Worm (Caenorhabditis elegans) whole organism, L1 larva: ENCODE measurements around the gene T01C8.2.

Experiments
- C16A3.4 ChIP-seq: fragments of 150-350 bp; optimal IDR thresholded peaks from 2 replicates; lab custom pipeline; 2014; ENCODE audit warnings: missing biosample characterization, missing genetic modification characterization
- F16B12.6 ChIP-seq: fragments of 150-350 bp; optimal IDR thresholded peaks from 2 replicates; lab custom pipeline; 2014; ENCODE audit warnings: missing biosample characterization, missing genetic modification characterization
- Y116A8C.19 ChIP-seq: sonication (generic microtip); optimal IDR thresholded peaks from 2 replicates; lab custom pipeline; 2016; ENCODE audit warnings: missing compliant biosample characterization, missing genetic modification characterization, borderline replicate concordance
- aly-2 ChIP-seq: fragments of 150-350 bp; optimal IDR thresholded peaks from 2 replicates; lab custom pipeline; 2014; ENCODE audit warnings: missing biosample characterization, missing genetic modification characterization
- blmp-1 ChIP-seq: fragments of 150-350 bp; optimal IDR thresholded peaks from 2 replicates; lab custom pipeline; 2014; ENCODE audit warnings: missing biosample characterization, missing genetic modification characterization
- ceh-63 ChIP-seq: fragments of 200-800 bp; sonication (Bioruptor generic); optimal IDR thresholded peaks from 2 replicates; lab custom pipeline; 2018; ENCODE audit warnings: mild to moderate bottlenecking, missing genetic modification characterization, missing compliant biosample characterization
- ceh-82 ChIP-seq, 3 experiments: fragments of 150-350 bp in 1 of 3; sonication (generic microtip) in 2 of 3; optimal IDR thresholded peaks; 2 replicates each; lab custom pipeline; 2014 to 2017; ENCODE audit warnings: missing biosample characterization in 3 of 3, missing genetic modification characterization in 3 of 3
- ceh-88 ChIP-seq: fragments of 200-800 bp; sonication (Bioruptor generic); IDR thresholded peaks from 2 replicates; pipeline ENCODE4 v1.3.6; 2022; ENCODE audit warnings: missing genetic modification characterization, missing compliant biosample characterization
- ces-1 ChIP-seq: fragments of 150-350 bp; optimal IDR thresholded peaks from 2 replicates; lab custom pipeline; 2014; ENCODE audit warnings: missing biosample characterization, missing genetic modification reagents, missing genetic modification characterization
- dsc-1 ChIP-seq: sonication (generic microtip); optimal IDR thresholded peaks from 2 replicates; lab custom pipeline; 2016; ENCODE audit warnings: mild to moderate bottlenecking, missing genetic modification characterization, missing compliant biosample characterization
- efl-1 ChIP-seq, 4 experiments: fragments of 150-350 bp; optimal IDR thresholded peaks in 3 of 4; peaks in 1 of 4; 1 replicate in 1 of 4; 2 replicates in 3 of 4; lab custom pipeline; 2014; ENCODE audit warnings: missing biosample characterization in 2 of 4, missing genetic modification characterization in 2 of 4, missing genetic modification reagents in 2 of 4
- efl-3 ChIP-seq: fragments of 200-800 bp; sonication (Bioruptor generic); optimal IDR thresholded peaks from 2 replicates; lab custom pipeline; 2018; ENCODE audit warnings: mild to moderate bottlenecking, missing genetic modification characterization, missing compliant biosample characterization
- elt-2 ChIP-seq: sonication (generic microtip); optimal IDR thresholded peaks from 2 replicates; lab custom pipeline; 2016; ENCODE audit warnings: missing genetic modification characterization, mild to moderate bottlenecking, inconsistent platforms, missing compliant biosample characterization, missing genetic modification reagents
- elt-3 ChIP-seq, 6 experiments: fragments of 150-350 bp in 1 of 6; sonication (generic microtip); optimal IDR thresholded peaks; 2 replicates each; lab custom pipeline; 2017 to 2018; ENCODE audit warnings: missing biosample characterization in 6 of 6, missing genetic modification characterization in 6 of 6, inconsistent platforms in 1 of 6
- fkh-4 ChIP-seq: sonication (generic microtip); optimal IDR thresholded peaks from 2 replicates; lab custom pipeline; 2016; ENCODE audit warnings: missing compliant biosample characterization, missing genetic modification characterization, borderline replicate concordance
- hlh-17 ChIP-seq: fragments of 200-800 bp; sonication (Bioruptor generic); optimal IDR thresholded peaks from 2 replicates; lab custom pipeline; 2018; ENCODE audit warnings: missing genetic modification characterization, mild to moderate bottlenecking, missing compliant biosample characterization, moderate library complexity, borderline replicate concordance
- hpl-2 ChIP-seq: fragments of 150-350 bp; optimal IDR thresholded peaks from 2 replicates; lab custom pipeline; 2014; ENCODE audit warnings: missing biosample characterization, missing genetic modification reagents, missing genetic modification characterization
- isw-1 ChIP-seq: fragments of 200-800 bp; sonication (Bioruptor generic); IDR thresholded peaks from 2 replicates; pipeline ENCODE4 v1.3.6; 2022; ENCODE audit warnings: missing genetic modification characterization, missing compliant biosample characterization
- jun-1 ChIP-seq: fragments of 150-350 bp; optimal IDR thresholded peaks from 2 replicates; lab custom pipeline; 2014; ENCODE audit warnings: missing biosample characterization, missing genetic modification reagents, missing genetic modification characterization
- lin-14 ChIP-seq: fragments of 200-800 bp; sonication (Bioruptor generic); optimal IDR thresholded peaks from 2 replicates; lab custom pipeline; 2018; ENCODE audit warnings: mild to moderate bottlenecking, missing genetic modification characterization, moderate library complexity, missing compliant biosample characterization
- lin-35 ChIP-seq, 2 experiments: fragments of 150-350 bp; optimal IDR thresholded peaks; 2 replicates each; lab custom pipeline; 2014; ENCODE audit warnings: missing biosample characterization in 2 of 2, missing genetic modification characterization in 2 of 2, missing genetic modification reagents in 2 of 2
- lir-3 ChIP-seq: sonication (generic microtip); optimal IDR thresholded peaks from 2 replicates; lab custom pipeline; 2016; ENCODE audit warnings: mild to moderate bottlenecking, missing genetic modification characterization, moderate library complexity, missing compliant biosample characterization; ENCODE audit not compliant: poor library complexity
- lsy-2 ChIP-seq, 2 experiments: fragments of 150-350 bp; optimal IDR thresholded peaks; 2 replicates each; lab custom pipeline; 2014; ENCODE audit warnings: missing biosample characterization in 2 of 2, missing genetic modification characterization in 2 of 2
- mdl-1 ChIP-seq, 2 experiments: fragments of 150-350 bp; optimal IDR thresholded peaks; 2 replicates each; lab custom pipeline; 2014 to 2017; ENCODE audit warnings: missing biosample characterization in 2 of 2, missing genetic modification characterization in 2 of 2, inconsistent platforms in 1 of 2
- mep-1 ChIP-seq: fragments of 150-350 bp; optimal IDR thresholded peaks from 2 replicates; lab custom pipeline; 2014; ENCODE audit warnings: missing biosample characterization, missing genetic modification characterization
- nhr-11 ChIP-seq: fragments of 150-350 bp; optimal IDR thresholded peaks from 2 replicates; lab custom pipeline; 2014; ENCODE audit warnings: missing biosample characterization, missing genetic modification characterization
- nhr-12 ChIP-seq: sonication (generic microtip); optimal IDR thresholded peaks from 2 replicates; lab custom pipeline; 2017; ENCODE audit warnings: missing biosample characterization, missing genetic modification characterization
- nhr-19 ChIP-seq: fragments of 200-800 bp; sonication (Bioruptor generic); conservative IDR thresholded peaks from 2 replicates; pipeline ENCODE4 v1.3.6; 2022; ENCODE audit warnings: missing genetic modification characterization, missing compliant biosample characterization
- nhr-20 ChIP-seq: sonication (generic microtip); optimal IDR thresholded peaks from 2 replicates; lab custom pipeline; 2016; ENCODE audit warnings: mild to moderate bottlenecking, missing genetic modification characterization, missing compliant biosample characterization
- nhr-237 ChIP-seq: fragments of 150-350 bp; optimal IDR thresholded peaks from 2 replicates; lab custom pipeline; 2014; ENCODE audit warnings: missing biosample characterization, missing genetic modification characterization
- nhr-47 ChIP-seq: sonication (generic microtip); optimal IDR thresholded peaks from 2 replicates; lab custom pipeline; 2016; ENCODE audit warnings: mild to moderate bottlenecking, missing genetic modification characterization, moderate library complexity, missing compliant biosample characterization
- nhr-71 ChIP-seq: sonication (generic microtip); optimal IDR thresholded peaks from 2 replicates; lab custom pipeline; 2016; ENCODE audit warnings: mild to moderate bottlenecking, missing genetic modification characterization, moderate library complexity, missing compliant biosample characterization
- nhr-77 ChIP-seq: fragments of 150-350 bp; optimal IDR thresholded peaks from 2 replicates; lab custom pipeline; 2014; ENCODE audit warnings: missing biosample characterization, missing genetic modification characterization
- nhr-84 ChIP-seq: sonication (generic microtip); optimal IDR thresholded peaks from 2 replicates; lab custom pipeline; 2017; ENCODE audit warnings: missing biosample characterization, missing genetic modification characterization
- nhr-90 ChIP-seq: sonication (generic microtip); optimal IDR thresholded peaks from 2 replicates; lab custom pipeline; 2016; ENCODE audit warnings: mild to moderate bottlenecking, missing genetic modification characterization, missing compliant biosample characterization; ENCODE audit not compliant: poor library complexity
- rnt-1 ChIP-seq: sonication (generic microtip); optimal IDR thresholded peaks from 2 replicates; lab custom pipeline; 2016; ENCODE audit warnings: mild to moderate bottlenecking, missing genetic modification characterization, moderate library complexity, missing compliant biosample characterization
- snpc-4 ChIP-seq: fragments of 150-350 bp; optimal IDR thresholded peaks from 2 replicates; lab custom pipeline; 2014; ENCODE audit warnings: missing biosample characterization, missing genetic modification characterization
- snu-23 ChIP-seq: sonication (generic microtip); optimal IDR thresholded peaks from 2 replicates; lab custom pipeline; 2016; ENCODE audit warnings: missing genetic modification characterization, missing compliant biosample characterization
- sup-37 ChIP-seq: fragments of 200-800 bp; sonication (Bioruptor generic); optimal IDR thresholded peaks from 2 replicates; lab custom pipeline; 2018; ENCODE audit warnings: mild to moderate bottlenecking, missing genetic modification characterization, missing compliant biosample characterization
- swsn-7 ChIP-seq: sonication (generic microtip); optimal IDR thresholded peaks from 2 replicates; lab custom pipeline; 2016; ENCODE audit warnings: missing genetic modification characterization, missing compliant biosample characterization
- unc-86 ChIP-seq: sonication (generic microtip); optimal IDR thresholded peaks from 2 replicates; lab custom pipeline; 2016; ENCODE audit warnings: missing genetic modification characterization, missing compliant biosample characterization
- unc-98 ChIP-seq: fragments of 200-800 bp; sonication (Bioruptor generic); IDR thresholded peaks from 2 replicates; pipeline ENCODE4 v1.3.6; 2022; ENCODE audit warnings: missing genetic modification characterization, missing compliant biosample characterization
- xbp-1 ChIP-seq: sonication (generic microtip); optimal IDR thresholded peaks from 2 replicates; lab custom pipeline; 2016; ENCODE audit warnings: missing genetic modification characterization, missing compliant biosample characterization
- zag-1 ChIP-seq: fragments of 150-350 bp; optimal IDR thresholded peaks from 2 replicates; lab custom pipeline; 2014; ENCODE audit warnings: missing biosample characterization, missing genetic modification characterization
- zip-4 ChIP-seq: fragments of 200-800 bp; sonication (Bioruptor generic); optimal IDR thresholded peaks from 2 replicates; lab custom pipeline; 2018; ENCODE audit warnings: mild to moderate bottlenecking, missing genetic modification characterization, moderate library complexity, missing compliant biosample characterization
- ztf-11 ChIP-seq, 2 experiments: sonication (generic microtip); optimal IDR thresholded peaks; 2 replicates each; lab custom pipeline; 2016 to 2017; ENCODE audit warnings: missing genetic modification characterization in 2 of 2, missing biosample characterization in 1 of 2, missing compliant biosample characterization in 1 of 2

Gene T01C8.2

DNA sequence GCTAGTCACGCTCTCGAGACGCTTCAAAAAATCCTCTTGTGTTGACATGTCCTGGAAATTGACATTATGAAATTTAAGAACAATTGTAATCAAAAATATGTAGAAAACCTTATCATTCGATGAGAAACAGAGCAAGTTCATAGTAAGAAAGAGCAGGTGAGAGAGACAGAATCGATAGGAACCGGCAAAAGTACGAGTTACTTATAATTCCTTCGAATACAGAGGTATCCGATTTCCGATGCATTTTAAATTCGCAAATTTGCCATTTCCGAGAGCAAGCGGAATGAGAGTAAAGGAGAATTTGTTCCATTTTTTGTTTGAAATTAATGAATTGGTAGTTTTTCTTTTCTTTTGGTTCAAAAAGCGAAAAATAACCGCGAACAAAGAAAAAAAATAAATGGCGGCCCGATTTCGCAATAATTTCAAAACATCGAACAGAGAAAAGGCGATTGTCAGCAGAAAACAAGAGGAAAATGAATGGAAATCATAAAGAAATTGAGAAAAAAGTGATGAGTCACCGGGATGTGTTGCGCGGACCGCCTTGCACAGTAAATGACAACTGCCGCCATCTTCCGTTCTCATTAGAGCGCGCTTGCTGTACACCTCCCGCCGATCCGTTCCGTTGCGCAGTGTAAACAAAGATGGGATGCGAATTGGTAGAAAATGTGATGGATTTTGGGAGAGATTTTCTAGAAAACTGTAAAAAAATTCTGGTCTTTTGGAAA, 27.5 kb downstream of the T01C8.2 start, which contains the start of gene cas-1 (continued):
- peak; percentile 13 for TF ChIP-seq jun-1 (tag; lab: Kevin White, UChicago)
- peak; percentile 30 for TF ChIP-seq blmp-1 (tag; lab: Kevin White, UChicago)

DNA sequence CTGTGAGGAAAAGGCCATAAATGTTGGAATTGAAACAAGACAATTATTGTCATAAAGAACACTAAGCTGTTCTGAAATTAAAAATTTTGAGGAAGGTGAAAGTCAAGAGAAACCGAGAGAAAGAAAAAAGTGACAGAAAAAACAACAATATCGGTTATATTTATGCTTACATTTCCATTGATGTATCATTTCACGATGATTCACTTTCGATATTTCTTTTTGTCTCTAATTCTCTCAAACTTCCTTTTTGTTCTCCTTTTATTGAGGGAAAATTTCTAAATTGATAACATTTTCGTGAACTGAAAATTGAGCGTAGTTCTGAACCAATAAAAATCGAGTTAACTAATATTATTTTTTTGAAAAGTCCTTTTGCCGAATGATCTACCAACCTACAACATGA, 28.7 kb downstream of the T01C8.2 start:
- TF ChIP-seq blmp-1 (tag; lab: Kevin White, UChicago) (peak; percentile 3), nhr-11 (tag; lab: Kevin White, UChicago) (no peak), lin-14 (GFP tag; lab: Kevin White, UChicago) (peak; percentile 23), ceh-88 (GFP tag; lab: Robert Waterston, UW) (no peak), ztf-11 (tag; optimal IDR thresholded peaks at IDR 0.05; lab: Kevin White, UChicago) (no peak)
- TF ChIP-seq, all 84 proteins: peak for 2

DNA sequence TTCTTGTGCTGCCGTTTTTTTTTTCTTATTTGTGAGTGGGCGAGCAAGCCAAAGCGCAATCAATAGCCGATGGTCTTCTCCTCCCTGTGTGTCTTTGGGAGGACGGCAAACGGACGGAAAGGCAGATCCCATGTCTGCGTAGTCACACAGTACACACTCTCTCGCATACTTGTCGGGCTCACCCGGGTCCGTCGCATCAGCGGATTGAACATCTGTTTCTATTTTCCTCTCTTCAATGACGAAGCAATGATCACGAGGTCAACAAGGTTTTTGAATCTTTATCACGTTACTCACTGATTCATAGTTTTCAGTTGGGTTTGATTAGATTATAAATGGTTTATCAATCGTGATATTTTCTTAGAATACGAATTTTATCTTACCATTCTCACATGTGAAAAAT, 29.3 kb downstream of the T01C8.2 start:
- TF ChIP-seq Y116A8C.19 (tag; lab: Kevin White, UChicago) = no peak
- peak; percentile 17 for TF ChIP-seq xbp-1 (tag; lab: Kevin White, UChicago)
- TF ChIP-seq nhr-71 (tag; lab: Kevin White, UChicago) = peak; percentile 82
- no peak for TF ChIP-seq elt-2
- TF ChIP-seq efl-1 (optimal IDR thresholded peaks at IDR 0.05; lab: Kevin White, UChicago) = no peak
- TF ChIP-seq efl-1 (GFP tag; optimal IDR thresholded peaks at IDR 0.05 in 1 of 2; lab: Kevin White, UChicago) = no peak
- TF ChIP-seq ceh-63 (GFP tag; lab: Kevin White, UChicago) = no peak
- TF ChIP-seq nhr-84 (tag; lab: Kevin White, UChicago) = no peak
- peak in 1 of 2 experiments; percentile 20 for TF ChIP-seq lin-35 (GFP tag; optimal IDR thresholded peaks at IDR 0.05; lab: Kevin White, UChicago)
- TF ChIP-seq nhr-12 (tag; lab: Kevin White, UChicago) = no peak
- TF ChIP-seq swsn-7 (tag; lab: Kevin White, UChicago) = peak; percentile 3
- TF ChIP-seq snpc-4 (tag; lab: Kevin White, UChicago) = no peak
- no peak for TF ChIP-seq isw-1
- TF ChIP-seq ces-1 = no peak
- no peak for TF ChIP-seq nhr-77 (tag; lab: Kevin White, UChicago)
- TF ChIP-seq mep-1 (tag; lab: Kevin White, UChicago) = peak; percentile 42
- no peak for TF ChIP-seq F16B12.6 (tag; lab: Kevin White, UChicago)
- peak; percentile 95 for TF ChIP-seq dsc-1 (tag; lab: Kevin White, UChicago)
- no peak for TF ChIP-seq zag-1
- peak; percentile 60 for TF ChIP-seq nhr-19 (GFP tag; lab: Robert Waterston, UW)
- TF ChIP-seq lir-3 (tag; lab: Kevin White, UChicago) = peak; percentile 24
- TF ChIP-seq unc-98 (GFP tag; lab: Robert Waterston, UW) = peak; percentile 45; the same call in 1 of the 2 replicates
- TF ChIP-seq hlh-17 (GFP tag; lab: Kevin White, UChicago) = no peak
- TF ChIP-seq nhr-20 (tag; lab: Kevin White, UChicago) = peak; percentile 49
- TF ChIP-seq C16A3.4 (tag; lab: Kevin White, UChicago) = no peak
- TF ChIP-seq ztf-11 (tag; optimal IDR thresholded peaks at IDR 0.05; lab: Kevin White, UChicago) = no peak
- TF ChIP-seq mdl-1 (tag; optimal IDR thresholded peaks at IDR 0.05; lab: Kevin White, UChicago) = peak in 1 of 2 experiments; percentile 31
- TF ChIP-seq snu-23 (GFP tag; lab: Kevin White, UChicago) = peak; percentile 47
- peak; percentile 78 for TF ChIP-seq rnt-1
- no peak for TF ChIP-seq zip-4 (GFP tag; lab: Kevin White, UChicago)
- TF ChIP-seq nhr-237 (tag; lab: Kevin White, UChicago) = no peak
- TF ChIP-seq elt-3 (tag; optimal IDR thresholded peaks at IDR 0.05; lab: Kevin White, UChicago) = peak in 1 of 6 experiments; percentile 3
- no peak for TF ChIP-seq ceh-82 (tag; optimal IDR thresholded peaks at IDR 0.05; lab: Kevin White, UChicago)
- no peak for TF ChIP-seq efl-3 (GFP tag; lab: Kevin White, UChicago)
- peak; percentile 35 to 43 for TF ChIP-seq lsy-2 (tag; optimal IDR thresholded peaks at IDR 0.05; lab: Kevin White, UChicago)
- TF ChIP-seq unc-86 (tag; lab: Kevin White, UChicago) = no peak
- no peak for TF ChIP-seq aly-2 (tag; lab: Kevin White, UChicago)
- no peak for TF ChIP-seq hpl-2 (GFP tag; lab: Kevin White, UChicago)
- TF ChIP-seq lin-14 (GFP tag; lab: Kevin White, UChicago) = peak; percentile 81
- peak; percentile 22 for TF ChIP-seq nhr-47 (tag; lab: Kevin White, UChicago)
- TF ChIP-seq nhr-90 (tag; lab: Kevin White, UChicago) = no peak
- TF ChIP-seq sup-37 (GFP tag; lab: Kevin White, UChicago) = no peak
- peak; percentile 39 for TF ChIP-seq fkh-4
